Worm (Caenorhabditis elegans) whole organism, mixed stage, embryonic: ENCODE results near the gene cyn-17.

ENCODE experiments used
- M03D4.4 ChIP-seq: sonication (generic microtip); optimal IDR thresholded peaks from 2 replicates; lab custom pipeline; 2017; ENCODE audit warnings: mild to moderate bottlenecking, missing genetic modification characterization, missing compliant biosample characterization
- bed-3 ChIP-seq: fragments of 200-800 bp; sonication (Bioruptor generic); optimal IDR thresholded peaks from 3 replicates; lab custom pipeline; 2018; ENCODE audit warnings: mild to moderate bottlenecking, missing genetic modification characterization, moderate library complexity, missing compliant biosample characterization
- ceh-39 ChIP-seq: fragments of 150-350 bp; optimal IDR thresholded peaks from 2 replicates; lab custom pipeline; 2014; ENCODE audit warnings: missing biosample characterization, missing genetic modification characterization
- ceh-43 ChIP-seq: fragments of 200-800 bp; sonication (Bioruptor generic); optimal IDR thresholded peaks from 2 replicates; lab custom pipeline; 2018; ENCODE audit warnings: mild to moderate bottlenecking, missing genetic modification characterization, moderate library complexity, missing compliant biosample characterization
- ceh-83 ChIP-seq: fragments of 200-800 bp; sonication (Bioruptor generic); optimal IDR thresholded peaks from 2 replicates; lab custom pipeline; 2018; ENCODE audit warnings: mild to moderate bottlenecking, missing genetic modification characterization, missing compliant biosample characterization
- ces-1 ChIP-seq: fragments of 150-350 bp; optimal IDR thresholded peaks from 2 replicates; lab custom pipeline; 2014; ENCODE audit warnings: missing biosample characterization, missing genetic modification reagents, missing genetic modification characterization
- cnd-1 ChIP-seq: fragments of 200-800 bp; sonication (Bioruptor generic); optimal IDR thresholded peaks from 2 replicates; lab custom pipeline; 2018; ENCODE audit warnings: mild to moderate bottlenecking, missing genetic modification characterization, missing compliant biosample characterization
- drap-1 ChIP-seq: fragments of 200-800 bp; sonication (Bioruptor generic); optimal IDR thresholded peaks from 3 replicates; lab custom pipeline; 2018; ENCODE audit warnings: mild to moderate bottlenecking, missing genetic modification characterization, missing compliant biosample characterization
- elt-1 ChIP-seq: sonication (generic microtip); optimal IDR thresholded peaks from 2 replicates; lab custom pipeline; 2017; ENCODE audit warnings: missing genetic modification characterization, mild to moderate bottlenecking, missing compliant biosample characterization, antibody characterized with exemption, moderate library complexity, borderline replicate concordance; ENCODE audit not compliant: insufficient read depth
- elt-3 ChIP-seq: fragments of 150-350 bp; optimal IDR thresholded peaks from 2 replicates; lab custom pipeline; 2014; ENCODE audit warnings: missing biosample characterization, missing genetic modification characterization
- lin-13 ChIP-seq: fragments of 150-350 bp; optimal IDR thresholded peaks from 2 replicates; lab custom pipeline; 2014; ENCODE audit warnings: missing biosample characterization, missing genetic modification characterization
- mab-5 ChIP-seq: fragments of 150-350 bp; optimal IDR thresholded peaks from 2 replicates; lab custom pipeline; 2014; ENCODE audit warnings: missing biosample characterization, missing genetic modification characterization
- mep-1 ChIP-seq: fragments of 150-350 bp; optimal IDR thresholded peaks from 2 replicates; lab custom pipeline; 2017; ENCODE audit warnings: missing biosample characterization, missing genetic modification reagents, missing genetic modification characterization, inconsistent platforms
- mls-2 ChIP-seq: sonication (generic microtip); optimal IDR thresholded peaks from 2 replicates; lab custom pipeline; 2016; ENCODE audit warnings: mild to moderate bottlenecking, missing genetic modification characterization, moderate library complexity, missing compliant biosample characterization
- nhr-12 ChIP-seq: fragments of 150-350 bp; optimal IDR thresholded peaks from 2 replicates; lab custom pipeline; 2014; ENCODE audit warnings: missing biosample characterization, missing genetic modification characterization
- nhr-237 ChIP-seq: fragments of 150-350 bp; optimal IDR thresholded peaks from 2 replicates; lab custom pipeline; 2014; ENCODE audit warnings: missing biosample characterization, missing genetic modification characterization
- nhr-28 ChIP-seq: fragments of 150-350 bp; optimal IDR thresholded peaks from 2 replicates; lab custom pipeline; 2014; ENCODE audit warnings: missing biosample characterization, missing genetic modification characterization
- nhr-76 ChIP-seq: sonication (generic microtip); optimal IDR thresholded peaks from 2 replicates; lab custom pipeline; 2017; ENCODE audit warnings: missing biosample characterization, missing genetic modification characterization
- snpc-4 ChIP-seq: fragments of 150-350 bp; optimal IDR thresholded peaks from 2 replicates; lab custom pipeline; 2014; ENCODE audit warnings: missing biosample characterization, missing genetic modification characterization
- sptf-1 ChIP-seq: sonication (generic microtip); optimal IDR thresholded peaks from 2 replicates; lab custom pipeline; 2017; ENCODE audit warnings: mild to moderate bottlenecking, missing genetic modification characterization, moderate library complexity, missing compliant biosample characterization
- tbx-8 ChIP-seq: fragments of 200-800 bp; sonication (Bioruptor generic); optimal IDR thresholded peaks from 2 replicates; lab custom pipeline; 2018; ENCODE audit warnings: mild to moderate bottlenecking, missing genetic modification characterization, moderate library complexity, missing compliant biosample characterization
- unc-120 ChIP-seq: sonication (generic microtip); optimal IDR thresholded peaks from 2 replicates; lab custom pipeline; 2017; ENCODE audit warnings: missing genetic modification characterization, missing compliant biosample characterization; ENCODE audit not compliant: poor library complexity, severe bottlenecking
- unc-39 ChIP-seq: fragments of 150-350 bp; optimal IDR thresholded peaks from 2 replicates; lab custom pipeline; 2014; ENCODE audit warnings: missing biosample characterization, missing genetic modification characterization
- unc-62 ChIP-seq: fragments of 150-350 bp; optimal IDR thresholded peaks from 2 replicates; lab custom pipeline; 2014; ENCODE audit warnings: missing biosample characterization, missing genetic modification reagents, missing genetic modification characterization
- zip-8 ChIP-seq: fragments of 150-350 bp; optimal IDR thresholded peaks from 2 replicates; lab custom pipeline; 2014; ENCODE audit warnings: missing biosample characterization, missing genetic modification characterization

cyn-17 gene

ce11 chrV:5835979-5836615 lies 36.6 kb downstream of the cyn-17 start:
- TF ChIP-seq elt-3 (tag; lab: Kevin White, UChicago) (no peak), nhr-237 (no peak), ceh-39 (tag; lab: Kevin White, UChicago) (no peak), snpc-4 (tag; lab: Kevin White, UChicago) (no peak), ceh-83 (GFP tag; lab: Kevin White, UChicago) (no peak), cnd-1 (tag; lab: Kevin White, UChicago) (no peak), lin-13 (tag; lab: Kevin White, UChicago) (no peak)

- TF ChIP-seq nhr-28 (tag; lab: Kevin White, UChicago) = no peak
- TF ChIP-seq nhr-237 = no peak
- no peak for TF ChIP-seq elt-1
- no peak for TF ChIP-seq ceh-39 (tag; lab: Kevin White, UChicago)
- TF ChIP-seq sptf-1 (tag; lab: Kevin White, UChicago) = no peak
- TF ChIP-seq mls-2 (tag; lab: Kevin White, UChicago) = no peak
- no peak for TF ChIP-seq zip-8 (tag; lab: Kevin White, UChicago)
- no peak for TF ChIP-seq drap-1 (GFP tag; lab: Kevin White, UChicago)
- no peak for TF ChIP-seq snpc-4 (tag; lab: Kevin White, UChicago)
Observed at ce11 chrV:5836616-5836982, 37.1 kb downstream of the cyn-17 start, which contains the start of gene col-140. col-140 (minus strand) TSS chrV:5836834.

- TF ChIP-seq bed-3 (GFP tag; lab: Kevin White, UChicago) (no peak), unc-62 (GFP tag; lab: Kevin White, UChicago) (no peak), elt-1 (no peak), ceh-83 (GFP tag; lab: Kevin White, UChicago) (no peak), mep-1 (tag; lab: Kevin White, UChicago) (no peak), unc-39 (tag; lab: Kevin White, UChicago) (no peak), mls-2 (tag; lab: Kevin White, UChicago) (no peak), ces-1 (GFP tag; lab: Kevin White, UChicago) (no peak), unc-120 (tag; lab: Kevin White, UChicago) (no peak), M03D4.4 (tag; lab: Kevin White, UChicago) (no peak), nhr-76 (tag; lab: Kevin White, UChicago) (no peak), lin-13 (tag; lab: Kevin White, UChicago) (no peak), mab-5 (tag; lab: Kevin White, UChicago) (no peak), ceh-43 (GFP tag; lab: Kevin White, UChicago) (no peak), tbx-8 (GFP tag; lab: Kevin White, UChicago) (no peak)
Observed at ce11 chrV:5838576-5839366, 39.3 kb downstream of the cyn-17 start, which contains the start of gene F26F12.2. F26F12.2 (minus strand) TSS chrV:5838613.

ce11 chrV:5840939-5841338 lies 41.5 kb downstream of the cyn-17 start:
- TF ChIP-seq M03D4.4 (tag; lab: Kevin White, UChicago) (no peak), drap-1 (GFP tag; lab: Kevin White, UChicago) (no peak), ceh-43 (GFP tag; lab: Kevin White, UChicago) (no peak), mls-2 (tag; lab: Kevin White, UChicago) (no peak), nhr-12 (tag; lab: Kevin White, UChicago) (no peak), lin-13 (tag; lab: Kevin White, UChicago) (no peak)

- TF ChIP-seq sptf-1 (tag; lab: Kevin White, UChicago) = no peak
Observed at ce11 chrV:5842507-5843144, 43.2 kb downstream of the cyn-17 start.
